Fruit fly (Drosophila melanogaster) Kc167 (cell line): ENCODE data around the gene Nplp3.

Source experiments
- Myc ChIP-seq: fragments of >200 bp; optimal IDR thresholded peaks from 2 replicates; lab custom pipeline; 2017; ENCODE audit warnings: missing external identifiers
- Sin3A ChIP-seq: fragments of >200 bp; optimal IDR thresholded peaks from 2 replicates; lab custom pipeline; 2018; ENCODE audit warnings: missing external identifiers
- h ChIP-seq: fragments of >200 bp; optimal IDR thresholded peaks from 3 replicates; lab custom pipeline; 2018; ENCODE audit warnings: missing external identifiers
- insv ChIP-seq: fragments of >200 bp; optimal IDR thresholded peaks from 3 replicates; lab custom pipeline; 2018; ENCODE audit warnings: missing external identifiers
- psq ChIP-seq: fragments of >200 bp; optimal IDR thresholded peaks from 2 replicates; lab custom pipeline; 2017; ENCODE audit warnings: missing external identifiers
- ttk ChIP-seq: sonication (Bioruptor generic); optimal IDR thresholded peaks from 2 replicates; lab custom pipeline; 2017; ENCODE audit warnings: missing external identifiers

Gene Nplp3

dm6 chr3L:16308380-16308779 is 9.4 kb upstream of the Nplp3 start, which contains the start of gene CG13042:
Gene CG13042 (minus strand): TSS chr3L:16308480.
- TF ChIP-seq h (no peak), insv (lab: Kevin White, UChicago) (no peak), psq (no peak), Myc (lab: Kevin White, UChicago) (no peak), ttk (no peak), Sin3A (lab: Kevin White, UChicago) (no peak)

dm6 chr3L:16309972-16310371 is 7.9 kb upstream of the Nplp3 start:
- no peak for TF ChIP-seq psq
- TF ChIP-seq ttk: no peak
- no peak for TF ChIP-seq Myc (lab: Kevin White, UChicago)
- TF ChIP-seq Sin3A (lab: Kevin White, UChicago): no peak
- TF ChIP-seq h: no peak

- no peak for TF ChIP-seq Sin3A (lab: Kevin White, UChicago)
- TF ChIP-seq Myc (lab: Kevin White, UChicago): no peak
- no peak for TF ChIP-seq ttk
- no peak for TF ChIP-seq insv (lab: Kevin White, UChicago)
- no peak for TF ChIP-seq psq
- TF ChIP-seq h: no peak
These were observed 3.8 kb upstream of the Nplp3 start, which contains the start of gene CG13062 for dm6 chr3L:16313985-16314384. Gene CG13062 (plus strand): TSS chr3L:16314285.

- no peak for TF ChIP-seq psq
These were observed 1.6 kb downstream of the Nplp3 start, which contains the start of the genes CG13041 and CG13060 for dm6 chr3L:16319399-16319906. Gene CG13041 (minus strand): TSS chr3L:16319526. Gene CG13060 (plus strand): TSS chr3L:16319856.

dm6 chr3L:16321172-16321571 is 3.3 kb downstream of the Nplp3 start, which contains the start of gene CG42718:
Gene CG42718 (minus strand): TSS chr3L:16321272.
- TF ChIP-seq Sin3A (lab: Kevin White, UChicago): no peak
- no peak for TF ChIP-seq insv (lab: Kevin White, UChicago)
- no peak for TF ChIP-seq Myc (lab: Kevin White, UChicago)
- TF ChIP-seq psq: no peak
- TF ChIP-seq h: no peak
- TF ChIP-seq ttk: no peak

dm6 chr3L:16323372-16323771 is 5.5 kb downstream of the Nplp3 start, which contains the start of gene CG13059:
Gene CG13059 (plus strand): TSS chr3L:16323672.
- TF ChIP-seq h: no peak
- TF ChIP-seq ttk: no peak
- TF ChIP-seq psq: no peak
- no peak for TF ChIP-seq insv (lab: Kevin White, UChicago)

dm6 chr3L:16326657-16327056 is 8.8 kb downstream of the Nplp3 start, which contains the start of the genes CG13040 and CG13039:
Gene CG13040 (minus strand): TSS chr3L:16326757.
Gene CG13039 (minus strand): TSS chr3L:16326762.
- TF ChIP-seq Myc (lab: Kevin White, UChicago): no peak
- TF ChIP-seq ttk: no peak
- TF ChIP-seq insv (lab: Kevin White, UChicago): no peak
- no peak for TF ChIP-seq Sin3A (lab: Kevin White, UChicago)
- TF ChIP-seq h: no peak
- TF ChIP-seq psq: no peak

- TF ChIP-seq ttk (no peak), Myc (lab: Kevin White, UChicago) (no peak), h (no peak), Sin3A (lab: Kevin White, UChicago) (no peak), insv (lab: Kevin White, UChicago) (no peak), psq (no peak)
These were observed 10.0 kb downstream of the Nplp3 start, which contains the start of gene CG13038 for dm6 chr3L:16327776-16328175. Gene CG13038 (minus strand): TSS chr3L:16327893.

- TF ChIP-seq Myc (lab: Kevin White, UChicago) (no peak), psq (no peak), Sin3A (lab: Kevin White, UChicago) (no peak), h (no peak), ttk (no peak), insv (lab: Kevin White, UChicago) (no peak)
These were observed 10.5 kb downstream of the Nplp3 start, which contains the start of gene CG13058 for dm6 chr3L:16328207-16328891. Gene CG13058 (plus strand): TSS chr3L:16328841.

dm6 chr3L:16329495-16329894 is 11.7 kb downstream of the Nplp3 start, which contains the start of gene CG33061:
Gene CG33061 (plus strand): TSS chr3L:16329795.
- no peak for TF ChIP-seq insv (lab: Kevin White, UChicago)
- TF ChIP-seq psq: no peak
- TF ChIP-seq h: no peak
- TF ChIP-seq ttk: no peak
- no peak for TF ChIP-seq Sin3A (lab: Kevin White, UChicago)
- no peak for TF ChIP-seq Myc (lab: Kevin White, UChicago)

dm6 chr3L:16330740-16331139 is 12.9 kb downstream of the Nplp3 start, which contains the start of gene CG33060:
Gene CG33060 (plus strand): TSS chr3L:16331040.
- TF ChIP-seq Myc (lab: Kevin White, UChicago): no peak
- no peak for TF ChIP-seq Sin3A (lab: Kevin White, UChicago)
- no peak for TF ChIP-seq insv (lab: Kevin White, UChicago)
- no peak for TF ChIP-seq h
- no peak for TF ChIP-seq psq
- TF ChIP-seq ttk: no peak

dm6 chr3L:16331633-16332032 is 13.8 kb downstream of the Nplp3 start, which contains the start of gene retinin:
Gene retinin (plus strand): TSS chr3L:16331933.
- TF ChIP-seq psq (no peak), Myc (lab: Kevin White, UChicago) (no peak), ttk (no peak), insv (lab: Kevin White, UChicago) (no peak), Sin3A (lab: Kevin White, UChicago) (no peak), h (no peak)

dm6 chr3L:16333013-16333412 is 15.2 kb downstream of the Nplp3 start, which contains the start of gene CG13056:
Gene CG13056 (plus strand): TSS chr3L:16333313.
- no peak for TF ChIP-seq psq
- TF ChIP-seq insv (lab: Kevin White, UChicago): no peak
- no peak for TF ChIP-seq Myc (lab: Kevin White, UChicago)
- TF ChIP-seq ttk: no peak
- TF ChIP-seq h: no peak
- no peak for TF ChIP-seq Sin3A (lab: Kevin White, UChicago)
